Worm (Caenorhabditis elegans): ENCODE measurements around the gene Y71H2AM.11.

ce11 chrIII:2746553-2746952, 21.7 kb upstream of the Y71H2AM.11 start, which contains the start of gene Y71H2AM.14:
- no peak for TF ChIP-seq nhr-237 (tag; optimal IDR thresholded peaks at IDR 0.05)
- TF ChIP-seq lin-13 (GFP tag; optimal IDR thresholded peaks at IDR 0.05): no peak
- TF ChIP-seq pag-3 (tag; optimal IDR thresholded peaks at IDR 0.05; ENCODE audit: borderline replicate concordance, insufficient read depth): no peak
- no peak for TF ChIP-seq efl-3 (GFP tag; optimal IDR thresholded peaks at IDR 0.05)
- no peak for TF ChIP-seq unc-130 (tag; optimal IDR thresholded peaks at IDR 0.05)
- TF ChIP-seq nhr-76 (tag; optimal IDR thresholded peaks at IDR 0.05): no peak
